Fruit fly (Drosophila melanogaster): ENCODE measurements around the gene Cbp20.

DNA sequence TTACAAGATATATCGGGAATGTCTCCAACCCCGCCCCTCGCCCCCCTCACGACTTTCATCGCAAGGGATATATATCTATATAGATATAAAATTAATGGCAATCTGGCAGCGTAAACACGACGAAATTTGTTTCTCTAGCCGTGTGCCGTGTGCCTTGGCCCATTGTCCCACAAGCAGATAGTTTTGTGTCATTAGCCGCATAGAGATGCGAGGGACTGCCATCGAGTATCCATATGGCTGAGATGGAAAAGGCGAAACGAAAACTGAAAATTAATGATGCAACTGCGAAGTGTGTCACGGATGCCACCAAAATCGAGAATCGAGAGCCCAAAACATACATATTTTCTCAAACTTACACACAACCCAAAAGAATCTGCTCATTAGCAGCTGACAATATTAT, 49.6 kb upstream of the Cbp20 start:
- TF ChIP-seq CG8478 (optimal IDR thresholded peaks at IDR 0.05) (no peak), CTCF (optimal IDR thresholded peaks at IDR 0.05) (no peak)

Measured in S2 (cell line).